Fruit fly (Drosophila melanogaster) whole organism, embryonic: Measurements from ENCODE around the gene ssp.

Experiments
- Antp ChIP-seq: fragments of 200-800 bp; sonication (Bioruptor generic); optimal IDR thresholded peaks from 3 replicates; lab custom pipeline; 2016; ENCODE audit warnings: missing biosample characterization, missing genetic modification characterization
- Atf6 ChIP-seq: fragments of 200-800 bp; sonication (Bioruptor generic); IDR thresholded peaks from 2 replicates; pipeline ENCODE4 v1.3.6; 2022; ENCODE audit warnings: missing biosample characterization, missing genetic modification characterization
- CG10147 ChIP-seq: fragments of 200-800 bp; sonication (Bioruptor generic); optimal IDR thresholded peaks from 2 replicates; lab custom pipeline; 2019; ENCODE audit warnings: missing biosample characterization, mild to moderate bottlenecking, missing genetic modification characterization, moderate library complexity
- CG10366 ChIP-seq: fragments of 200-800 bp; sonication (Bioruptor generic); IDR thresholded peaks from 2 replicates; pipeline ENCODE4 v1.3.6; 2022; ENCODE audit warnings: missing biosample characterization, missing genetic modification characterization
- CG11093 ChIP-seq: fragments of 200-800 bp; sonication (Bioruptor generic); IDR thresholded peaks from 3 replicates; pipeline ENCODE4 v1.3.6; 2022; ENCODE audit warnings: missing biosample characterization, missing genetic modification characterization
- CG12769 ChIP-seq: fragments of 200-800 bp; sonication (Bioruptor generic); optimal IDR thresholded peaks from 2 replicates; lab custom pipeline; 2019; ENCODE audit warnings: missing biosample characterization, mild to moderate bottlenecking, missing genetic modification characterization, moderate library complexity
- CG14965 ChIP-seq: fragments of 200-800 bp; sonication (Bioruptor generic); optimal IDR thresholded peaks from 2 replicates; lab custom pipeline; 2016; ENCODE audit warnings: missing biosample characterization, missing genetic modification characterization, borderline replicate concordance
- CG15011 ChIP-seq: fragments of 200-800 bp; sonication (Bioruptor generic); optimal IDR thresholded peaks from 3 replicates; lab custom pipeline; 2018; ENCODE audit warnings: missing biosample characterization, mild to moderate bottlenecking, missing genetic modification characterization
- CG15514 ChIP-seq: fragments of 200-800 bp; sonication (Bioruptor generic); optimal IDR thresholded peaks from 3 replicates; lab custom pipeline; 2017; ENCODE audit warnings: missing biosample characterization, missing genetic modification characterization, mild to moderate bottlenecking, moderate library complexity, missing genetic modification reagents
- CG17361 ChIP-seq: fragments of 200-800 bp; sonication (Bioruptor generic); IDR thresholded peaks from 3 replicates; pipeline ENCODE4 v1.3.6; 2022; ENCODE audit warnings: missing biosample characterization, missing genetic modification characterization
- CG17568 ChIP-seq: fragments of 200-800 bp; sonication (Bioruptor generic); optimal IDR thresholded peaks from 2 replicates; lab custom pipeline; 2018; ENCODE audit warnings: missing biosample characterization, mild to moderate bottlenecking, missing genetic modification characterization, moderate library complexity
- CG2129 ChIP-seq: fragments of 200-800 bp; sonication (Bioruptor generic); IDR thresholded peaks from 2 replicates; pipeline ENCODE4 v1.3.6; 2022; ENCODE audit warnings: missing biosample characterization, missing genetic modification characterization; ENCODE audit not compliant: partially characterized antibody
- CG30431 ChIP-seq: fragments of 200-800 bp; sonication (Bioruptor generic); optimal IDR thresholded peaks from 2 replicates; lab custom pipeline; 2017; ENCODE audit warnings: missing biosample characterization, missing genetic modification characterization
- CG31388 ChIP-seq: fragments of 200-800 bp; sonication (Bioruptor generic); optimal IDR thresholded peaks from 2 replicates; lab custom pipeline; 2016; ENCODE audit warnings: missing biosample characterization, missing genetic modification characterization
- CG34224 ChIP-seq: fragments of 200-800 bp; sonication (Bioruptor generic); IDR thresholded peaks from 3 replicates; pipeline ENCODE4 v1.3.6; 2022; ENCODE audit warnings: missing biosample characterization, missing genetic modification characterization; ENCODE audit not compliant: partially characterized antibody
- CG34376 ChIP-seq: fragments of 200-800 bp; sonication (Bioruptor generic); optimal IDR thresholded peaks from 2 replicates; lab custom pipeline; 2018; ENCODE audit warnings: missing biosample characterization, mild to moderate bottlenecking, missing genetic modification characterization
- CG4730 ChIP-seq: fragments of 200-800 bp; sonication (Bioruptor generic); IDR thresholded peaks from 2 replicates; pipeline ENCODE4 v1.3.6; 2022; ENCODE audit warnings: missing biosample characterization, missing genetic modification characterization
- CG7745 ChIP-seq: fragments of 200-800 bp; sonication (Bioruptor generic); optimal IDR thresholded peaks from 2 replicates; lab custom pipeline; 2018; ENCODE audit warnings: missing biosample characterization, mild to moderate bottlenecking, missing genetic modification characterization, moderate library complexity
- CG9437 ChIP-seq: fragments of 200-800 bp; sonication (Bioruptor generic); optimal IDR thresholded peaks from 2 replicates; lab custom pipeline; 2018; ENCODE audit warnings: missing biosample characterization, mild to moderate bottlenecking, missing genetic modification characterization
- Dip3 ChIP-seq: fragments of 200-800 bp; sonication (Bioruptor generic); optimal IDR thresholded peaks from 3 replicates; lab custom pipeline; 2016; ENCODE audit warnings: missing biosample characterization, missing genetic modification characterization
- NC2β ChIP-seq: fragments of 200-800 bp; sonication (Bioruptor generic); optimal IDR thresholded peaks from 2 replicates; lab custom pipeline; 2016; ENCODE audit warnings: missing biosample characterization, missing genetic modification characterization
- PHDP ChIP-seq: fragments of 200-800 bp; sonication (Bioruptor generic); optimal IDR thresholded peaks from 3 replicates; lab custom pipeline; 2018; ENCODE audit warnings: missing biosample characterization, mild to moderate bottlenecking, missing genetic modification characterization, moderate library complexity
- Pdp1 ChIP-seq, 2 experiments: fragments of 200-800 bp; sonication (Bioruptor generic); optimal IDR thresholded peaks; 3 replicates each; lab custom pipeline; 2016; ENCODE audit warnings: missing biosample characterization in 2 of 2, missing genetic modification characterization in 2 of 2, mild to moderate bottlenecking in 1 of 2, moderate library complexity in 1 of 2
- Side ChIP-seq: fragments of 200-800 bp; sonication (Bioruptor generic); optimal IDR thresholded peaks from 2 replicates; lab custom pipeline; 2016; ENCODE audit warnings: missing biosample characterization, missing genetic modification characterization
- Sox100B ChIP-seq: fragments of 200-800 bp; sonication (Bioruptor generic); optimal IDR thresholded peaks from 3 replicates; lab custom pipeline; 2018; ENCODE audit warnings: missing biosample characterization, mild to moderate bottlenecking, missing genetic modification characterization
- Sry-β ChIP-seq: fragments of 200-800 bp; sonication (Bioruptor generic); optimal IDR thresholded peaks from 2 replicates; lab custom pipeline; 2018; ENCODE audit warnings: missing biosample characterization, mild to moderate bottlenecking, missing genetic modification characterization, moderate library complexity
- Trl ChIP-seq, 3 experiments: fragments of >200 bp in 2 of 3; fragments of 200-800 bp in 1 of 3; sonication (Bioruptor generic) in 1 of 3; optimal IDR thresholded peaks; 2 replicates in 1 of 3; 3 replicates in 2 of 3; lab custom pipeline; 2016 to 2017; ENCODE audit warnings: missing biosample characterization in 1 of 3, missing genetic modification characterization in 1 of 3
- abd-A ChIP-seq: fragments of 200-800 bp; sonication (Bioruptor generic); optimal IDR thresholded peaks from 3 replicates; lab custom pipeline; 2019; ENCODE audit warnings: missing biosample characterization, mild to moderate bottlenecking, missing genetic modification characterization, moderate library complexity
- ap ChIP-seq: fragments of 200-800 bp; sonication (Bioruptor generic); IDR thresholded peaks from 2 replicates; pipeline ENCODE4 v1.3.6; 2022; ENCODE audit warnings: missing biosample characterization, missing genetic modification characterization
- ash1 ChIP-seq: fragments of 200-800 bp; sonication (Bioruptor generic); optimal IDR thresholded peaks from 2 replicates; lab custom pipeline; 2018; ENCODE audit warnings: missing biosample characterization, mild to moderate bottlenecking, missing genetic modification characterization
- crc ChIP-seq: fragments of 200-800 bp; sonication (Bioruptor generic); optimal IDR thresholded peaks from 2 replicates; lab custom pipeline; 2016; ENCODE audit warnings: missing biosample characterization, missing genetic modification characterization
- dan ChIP-seq: fragments of 200-800 bp; sonication (Bioruptor generic); IDR thresholded peaks from 2 replicates; pipeline ENCODE4 v1.3.6; 2022; ENCODE audit warnings: missing biosample characterization, missing genetic modification characterization
- disco-r ChIP-seq: fragments of 200-800 bp; sonication (Bioruptor generic); optimal IDR thresholded peaks from 2 replicates; lab custom pipeline; 2016; ENCODE audit warnings: missing biosample characterization, missing genetic modification characterization
- dysf ChIP-seq: fragments of 200-800 bp; sonication (Bioruptor generic); IDR thresholded peaks from 3 replicates; pipeline ENCODE4 v1.3.6; 2022; ENCODE audit warnings: missing biosample characterization, missing genetic modification characterization
- fd3F ChIP-seq: fragments of 200-800 bp; sonication (Bioruptor generic); optimal IDR thresholded peaks from 2 replicates; lab custom pipeline; 2018; ENCODE audit warnings: missing biosample characterization, mild to moderate bottlenecking, missing genetic modification characterization, moderate library complexity
- gcm2 ChIP-seq: fragments of 200-800 bp; sonication (Bioruptor generic); optimal IDR thresholded peaks from 2 replicates; lab custom pipeline; 2016; ENCODE audit warnings: missing biosample characterization, missing genetic modification characterization
- h ChIP-seq: fragments of >200 bp; optimal IDR thresholded peaks from 2 replicates; lab custom pipeline; 2017
- her ChIP-seq: fragments of 200-800 bp; sonication (Bioruptor generic); optimal IDR thresholded peaks from 2 replicates; lab custom pipeline; 2016; ENCODE audit warnings: missing biosample characterization, missing genetic modification characterization
- ind ChIP-seq: fragments of 200-800 bp; sonication (Bioruptor generic); optimal IDR thresholded peaks from 3 replicates; lab custom pipeline; 2016; ENCODE audit warnings: missing biosample characterization, missing genetic modification characterization
- kay ChIP-seq: fragments of 200-800 bp; sonication (Bioruptor generic); optimal IDR thresholded peaks from 2 replicates; lab custom pipeline; 2016; ENCODE audit warnings: missing biosample characterization, missing genetic modification characterization
- lbe ChIP-seq: fragments of 200-800 bp; sonication (Bioruptor generic); optimal IDR thresholded peaks from 2 replicates; lab custom pipeline; 2016; ENCODE audit warnings: missing biosample characterization, mild to moderate bottlenecking, missing genetic modification characterization
- lilli ChIP-seq: fragments of 200-800 bp; sonication (Bioruptor generic); optimal IDR thresholded peaks from 3 replicates; lab custom pipeline; 2016; ENCODE audit warnings: missing biosample characterization, missing genetic modification characterization
- pan ChIP-seq, 4 experiments: fragments of >200 bp in 3 of 4; fragments of 200-800 bp in 1 of 4; sonication (Bioruptor generic) in 1 of 4; optimal IDR thresholded peaks in 3 of 4; IDR thresholded peaks in 1 of 4; 2 replicates each; pipeline versions ENCODE4 v1.3.6 to Lab custom; 2017 to 2022; ENCODE audit warnings: missing biosample characterization in 2 of 4, missing genetic modification characterization in 2 of 4, mixed read lengths in 1 of 4
- repo ChIP-seq: fragments of 200-800 bp; sonication (Bioruptor generic); optimal IDR thresholded peaks from 2 replicates; lab custom pipeline; 2016; ENCODE audit warnings: missing biosample characterization, missing genetic modification characterization
- sisA ChIP-seq: fragments of 200-800 bp; sonication (Bioruptor generic); IDR thresholded peaks from 2 replicates; pipeline ENCODE4 v1.3.6; 2022; ENCODE audit warnings: missing biosample characterization, missing genetic modification characterization
- slp2 ChIP-seq: fragments of 200-800 bp; sonication (Bioruptor generic); optimal IDR thresholded peaks from 2 replicates; lab custom pipeline; 2016; ENCODE audit warnings: missing biosample characterization, missing genetic modification characterization
- sob ChIP-seq: fragments of 200-800 bp; sonication (Bioruptor generic); IDR thresholded peaks from 2 replicates; pipeline ENCODE4 v1.3.6; 2022; ENCODE audit warnings: missing biosample characterization, missing genetic modification characterization
- tio ChIP-seq: fragments of 200-800 bp; sonication (Bioruptor generic); optimal IDR thresholded peaks from 2 replicates; lab custom pipeline; 2017; ENCODE audit warnings: missing biosample characterization, missing genetic modification characterization, inconsistent platforms
- tll ChIP-seq, 2 experiments: fragments of 200-800 bp in 1 of 2; fragments of >200 bp in 1 of 2; sonication (Bioruptor generic) in 1 of 2; optimal IDR thresholded peaks; 2 replicates each; lab custom pipeline; 2017 to 2019; ENCODE audit warnings: missing biosample characterization in 2 of 2, missing genetic modification characterization in 2 of 2, mild to moderate bottlenecking in 1 of 2, moderate library complexity in 1 of 2
- vfl ChIP-seq: fragments of 200-800 bp; sonication (Bioruptor generic); optimal IDR thresholded peaks from 2 replicates; lab custom pipeline; 2016; ENCODE audit warnings: missing biosample characterization, missing genetic modification characterization

The ssp gene

dm6 chr3L:12131918-12132317 lies 13.9 kb downstream of the ssp start, which contains the start of gene DEF8 (continued):
- TF ChIP-seq slp2 (GFP tag; lab: Kevin White, UChicago) = no peak
- peak; percentile 29 for TF ChIP-seq her (GFP tag; lab: Kevin White, UChicago)
- peak; percentile 34 for TF ChIP-seq Dip3
- TF ChIP-seq CG7745 = peak; percentile 18
- peak; percentile 96 for TF ChIP-seq CG17361 (GFP tag; lab: Robert Waterston, UW)
- peak; percentile 52 for TF ChIP-seq Antp (GFP tag; lab: Kevin White, UChicago)
- peak; percentile 79 for TF ChIP-seq ind (GFP tag; lab: Kevin White, UChicago)
- peak; percentile 89 for TF ChIP-seq CG10366 (GFP tag; lab: Robert Waterston, UW)
- no peak for TF ChIP-seq crc (GFP tag; lab: Kevin White, UChicago)
- TF ChIP-seq lilli = peak; percentile 76
- no peak for TF ChIP-seq CG2129 (GFP tag; lab: Robert Waterston, UW)
- TF ChIP-seq tio (GFP tag; lab: Kevin White, UChicago) = peak; percentile 65
- TF ChIP-seq PHDP = peak; percentile 93
- TF ChIP-seq Side (GFP tag; lab: Kevin White, UChicago) = no peak
- peak; percentile 63 for TF ChIP-seq lbe (GFP tag; lab: Kevin White, UChicago)
- TF ChIP-seq kay (GFP tag; lab: Kevin White, UChicago) = peak; percentile 74
- TF ChIP-seq gcm2 (GFP tag; lab: Kevin White, UChicago) = no peak
- no peak for TF ChIP-seq abd-A
- no peak for TF ChIP-seq CG34224 (GFP tag; lab: Robert Waterston, UW)
- no peak for TF ChIP-seq CG14965 (GFP tag; lab: Kevin White, UChicago)
- TF ChIP-seq vfl (GFP tag; lab: Kevin White, UChicago) = no peak
- peak; percentile 81 for TF ChIP-seq CG9437 (GFP tag; lab: Kevin White, UChicago)
- peak; percentile 86 for TF ChIP-seq Atf6
- peak; percentile 42 for TF ChIP-seq Sry-β (GFP tag; lab: Kevin White, UChicago)
- no peak for TF ChIP-seq tll (GFP tag; optimal IDR thresholded peaks at IDR 0.05; lab: Kevin White, UChicago)
- TF ChIP-seq Pdp1 (GFP tag; optimal IDR thresholded peaks at IDR 0.05; lab: Kevin White, UChicago) = peak in 1 of 2 experiments; percentile 20
- no peak for TF ChIP-seq CG12769 (tag; lab: Kevin White, UChicago)
- TF ChIP-seq CG34376 (GFP tag; lab: Kevin White, UChicago) = peak; percentile 11
- TF ChIP-seq Trl (optimal IDR thresholded peaks at IDR 0.05; lab: Kevin White, UChicago) = no peak
- TF ChIP-seq Trl (GFP tag; optimal IDR thresholded peaks at IDR 0.05; lab: Kevin White, UChicago) = no peak
- TF ChIP-seq disco-r (GFP tag; lab: Kevin White, UChicago) = no peak
- peak; percentile 84 for TF ChIP-seq dysf
- peak; percentile 82 for TF ChIP-seq CG4730 (GFP tag; lab: Robert Waterston, UW)
- TF ChIP-seq fd3F (GFP tag; lab: Kevin White, UChicago) = peak; percentile 77
- no peak for TF ChIP-seq CG15011 (GFP tag; lab: Kevin White, UChicago)
- no peak for TF ChIP-seq CG31388 (GFP tag; lab: Kevin White, UChicago)
- TF ChIP-seq NC2β (GFP tag; lab: Kevin White, UChicago) = peak; percentile 36
- TF ChIP-seq Sox100B = peak; percentile 88
- peak; percentile 11 for TF ChIP-seq ash1
- TF ChIP-seq dan (GFP tag; lab: Robert Waterston, UW) = no peak
- peak; percentile 30; the same call in 1 of the 3 replicates for TF ChIP-seq CG11093 (GFP tag; lab: Robert Waterston, UW)
- TF ChIP-seq repo (GFP tag; lab: Kevin White, UChicago) = no peak
- peak; percentile 78 for TF ChIP-seq sisA (GFP tag; lab: Robert Waterston, UW)
- no peak for TF ChIP-seq pan (optimal IDR thresholded peaks at IDR 0.05; lab: Kevin White, UChicago)
- peak in 1 of 2 experiments; percentile 91 for TF ChIP-seq pan (GFP tag; optimal IDR thresholded peaks at IDR 0.05 in 1 of 2, IDR thresholded peaks at IDR 0.05 in 1 of 2)
- TF ChIP-seq CG15514 (GFP tag; lab: Kevin White, UChicago) = peak; percentile 100
- TF ChIP-seq CG30431 (GFP tag; lab: Kevin White, UChicago) = peak; percentile 51
- TF ChIP-seq CG10147 = peak; percentile 86
- peak; percentile 87 for TF ChIP-seq sob (GFP tag; lab: Robert Waterston, UW)
- TF ChIP-seq h (lab: Kevin White, UChicago) = no peak
- TF ChIP-seq CG17568 (GFP tag; lab: Kevin White, UChicago) = no peak
- peak; percentile 87 for TF ChIP-seq ap
